Fruit fly (Drosophila melanogaster) whole organism, embryonic: ENCODE measurements around the gene Sry-alpha.

ENCODE experiments used
- B-H1 ChIP-seq: fragments of 200-800 bp; sonication (Bioruptor generic); IDR thresholded peaks from 3 replicates; pipeline ENCODE4 v1.3.6; 2022; ENCODE audit warnings: missing biosample characterization, missing genetic modification characterization
- BEAF-32 ChIP-seq: fragments of 200-800 bp; sonication (Bioruptor generic); optimal IDR thresholded peaks from 3 replicates; lab custom pipeline; 2017; ENCODE audit warnings: missing biosample characterization, missing genetic modification characterization, mild to moderate bottlenecking, moderate library complexity, missing genetic modification reagents
- Bgb ChIP-seq: fragments of 200-800 bp; sonication (Bioruptor generic); IDR thresholded peaks from 2 replicates; pipeline ENCODE4 v1.3.6; 2022; ENCODE audit warnings: missing biosample characterization, missing genetic modification characterization; ENCODE audit not compliant: partially characterized antibody
- CG12744 ChIP-seq: fragments of 200-800 bp; sonication (Bioruptor generic); optimal IDR thresholded peaks from 2 replicates; lab custom pipeline; 2016; ENCODE audit warnings: missing biosample characterization, missing genetic modification characterization
- CG14441 ChIP-seq: fragments of 200-800 bp; sonication (Bioruptor generic); IDR thresholded peaks from 2 replicates; pipeline ENCODE4 v1.3.6; 2022; ENCODE audit warnings: missing biosample characterization, missing genetic modification characterization
- CG17359 ChIP-seq: fragments of 200-800 bp; sonication (Bioruptor generic); optimal IDR thresholded peaks from 3 replicates; lab custom pipeline; 2018; ENCODE audit warnings: missing biosample characterization, mild to moderate bottlenecking, missing genetic modification characterization, moderate library complexity
- CG31388 ChIP-seq: fragments of 200-800 bp; sonication (Bioruptor generic); optimal IDR thresholded peaks from 2 replicates; lab custom pipeline; 2016; ENCODE audit warnings: missing biosample characterization, missing genetic modification characterization
- CG34224 ChIP-seq: fragments of 200-800 bp; sonication (Bioruptor generic); IDR thresholded peaks from 3 replicates; pipeline ENCODE4 v1.3.6; 2022; ENCODE audit warnings: missing biosample characterization, missing genetic modification characterization; ENCODE audit not compliant: partially characterized antibody
- CG34376 ChIP-seq: fragments of 200-800 bp; sonication (Bioruptor generic); optimal IDR thresholded peaks from 2 replicates; lab custom pipeline; 2018; ENCODE audit warnings: missing biosample characterization, mild to moderate bottlenecking, missing genetic modification characterization
- CG3726 ChIP-seq: fragments of 200-800 bp; sonication (Bioruptor generic); IDR thresholded peaks from 3 replicates; pipeline ENCODE4, ENCODE4 v1.3.6; 2022; ENCODE audit warnings: missing biosample characterization, missing genetic modification characterization
- CG4360 ChIP-seq: fragments of 200-800 bp; sonication (Bioruptor generic); IDR thresholded peaks from 2 replicates; pipeline ENCODE4 v1.3.6; 2022; ENCODE audit warnings: missing biosample characterization, missing genetic modification characterization
- CG7963 ChIP-seq: fragments of 200-800 bp; sonication (Bioruptor generic); IDR thresholded peaks from 3 replicates; pipeline ENCODE4 v1.3.6; 2022; ENCODE audit warnings: missing biosample characterization, missing genetic modification characterization; ENCODE audit not compliant: partially characterized antibody
- Dll ChIP-seq: fragments of 200-800 bp; sonication (Bioruptor generic); IDR thresholded peaks from 4 replicates; pipeline ENCODE4 v1.3.6; 2022; ENCODE audit warnings: missing biosample characterization, missing genetic modification characterization; ENCODE audit not compliant: partially characterized antibody
- Elba2 ChIP-seq: fragments of 200-800 bp; sonication (Bioruptor generic); optimal IDR thresholded peaks from 3 replicates; lab custom pipeline; 2016; ENCODE audit warnings: missing biosample characterization, missing genetic modification characterization
- Hey ChIP-seq: fragments of 200-800 bp; sonication (Bioruptor generic); optimal IDR thresholded peaks from 3 replicates; lab custom pipeline; 2018; ENCODE audit warnings: missing biosample characterization, mild to moderate bottlenecking, missing genetic modification characterization
- HmgZ ChIP-seq: fragments of 200-800 bp; sonication (Bioruptor generic); optimal IDR thresholded peaks from 2 replicates; lab custom pipeline; 2018; ENCODE audit warnings: missing biosample characterization, mild to moderate bottlenecking, missing genetic modification characterization
- Lim3 ChIP-seq: fragments of 200-800 bp; sonication (Bioruptor generic); IDR thresholded peaks from 2 replicates; pipeline ENCODE4 v1.3.6; 2022; ENCODE audit warnings: missing biosample characterization, missing genetic modification characterization
- MBD-R2 ChIP-seq: fragments of 200-800 bp; sonication (Bioruptor generic); IDR thresholded peaks from 2 replicates; pipeline ENCODE4 v1.3.6; 2022; ENCODE audit warnings: missing biosample characterization, missing genetic modification characterization
- Mes4 ChIP-seq: fragments of 200-800 bp; sonication (Bioruptor generic); optimal IDR thresholded peaks from 2 replicates; lab custom pipeline; 2016; ENCODE audit warnings: missing biosample characterization, missing genetic modification characterization
- Nf-YC ChIP-seq: fragments of 200-800 bp; optimal IDR thresholded peaks from 3 replicates; lab custom pipeline; 2019; ENCODE audit warnings: missing biosample characterization, mild to moderate bottlenecking, missing genetic modification characterization, moderate library complexity
- Pdp1 ChIP-seq, 2 experiments: fragments of 200-800 bp; sonication (Bioruptor generic); optimal IDR thresholded peaks; 3 replicates each; lab custom pipeline; 2016; ENCODE audit warnings: missing biosample characterization in 2 of 2, missing genetic modification characterization in 2 of 2, mild to moderate bottlenecking in 1 of 2, moderate library complexity in 1 of 2
- Scr ChIP-seq: fragments of 200-800 bp; sonication (Bioruptor generic); IDR thresholded peaks from 2 replicates; pipeline ENCODE4 v1.3.6; 2022; ENCODE audit warnings: missing biosample characterization, missing genetic modification characterization; ENCODE audit not compliant: partially characterized antibody
- Sox100B ChIP-seq: fragments of 200-800 bp; sonication (Bioruptor generic); optimal IDR thresholded peaks from 3 replicates; lab custom pipeline; 2018; ENCODE audit warnings: missing biosample characterization, mild to moderate bottlenecking, missing genetic modification characterization
- Sox102F ChIP-seq: fragments of 200-800 bp; sonication (Bioruptor generic); optimal IDR thresholded peaks from 2 replicates; lab custom pipeline; 2018; ENCODE audit warnings: missing biosample characterization, mild to moderate bottlenecking, missing genetic modification characterization, moderate library complexity
- Vsx1 ChIP-seq: fragments of 200-800 bp; sonication (Bioruptor generic); optimal IDR thresholded peaks from 2 replicates; lab custom pipeline; 2017; ENCODE audit warnings: missing biosample characterization, mild to moderate bottlenecking, missing genetic modification characterization, missing genetic modification reagents
- abd-A ChIP-seq: fragments of 200-800 bp; sonication (Bioruptor generic); optimal IDR thresholded peaks from 3 replicates; lab custom pipeline; 2019; ENCODE audit warnings: missing biosample characterization, mild to moderate bottlenecking, missing genetic modification characterization, moderate library complexity
- ato ChIP-seq: fragments of 200-800 bp; sonication (Bioruptor generic); IDR thresholded peaks from 2 replicates; pipeline ENCODE4 v1.3.6; 2022; ENCODE audit warnings: missing biosample characterization, missing genetic modification characterization; ENCODE audit not compliant: partially characterized antibody
- bab2 ChIP-seq: fragments of 200-800 bp; sonication (Bioruptor generic); optimal IDR thresholded peaks from 2 replicates; lab custom pipeline; 2016; ENCODE audit warnings: missing biosample characterization, missing genetic modification characterization
- bbx ChIP-seq: fragments of 200-800 bp; sonication (Bioruptor generic); IDR thresholded peaks from 2 replicates; pipeline ENCODE4 v1.3.6; 2022; ENCODE audit warnings: missing biosample characterization, missing genetic modification characterization; ENCODE audit not compliant: partially characterized antibody
- chinmo ChIP-seq: fragments of 200-800 bp; sonication (Bioruptor generic); IDR thresholded peaks from 4 replicates; pipeline ENCODE4 v1.3.6; 2022; ENCODE audit warnings: missing biosample characterization, missing genetic modification characterization; ENCODE audit not compliant: partially characterized antibody
- ci ChIP-seq: fragments of 200-800 bp; sonication (Bioruptor generic); IDR thresholded peaks from 3 replicates; pipeline ENCODE4 v1.3.6; 2022; ENCODE audit warnings: missing biosample characterization, missing genetic modification characterization
- crol ChIP-seq: fragments of 200-800 bp; sonication (Bioruptor generic); IDR thresholded peaks from 2 replicates; pipeline ENCODE4 v1.3.6; 2022; ENCODE audit warnings: missing biosample characterization, missing genetic modification characterization
- ftz-f1 ChIP-seq: fragments of 200-800 bp; sonication (Bioruptor generic); optimal IDR thresholded peaks from 2 replicates; lab custom pipeline; 2016; ENCODE audit warnings: missing biosample characterization, missing genetic modification characterization
- hkb ChIP-seq, 2 experiments: fragments of 200-800 bp in 1 of 2; fragments of >200 bp in 1 of 2; sonication (Bioruptor generic) in 1 of 2; IDR thresholded peaks in 1 of 2; optimal IDR thresholded peaks in 1 of 2; 2 replicates each; pipeline versions ENCODE4 v1.3.6 to Lab custom; 2017 to 2022; ENCODE audit warnings: missing biosample characterization in 1 of 2, missing genetic modification characterization in 1 of 2
- ind ChIP-seq: fragments of 200-800 bp; sonication (Bioruptor generic); optimal IDR thresholded peaks from 3 replicates; lab custom pipeline; 2016; ENCODE audit warnings: missing biosample characterization, missing genetic modification characterization
- kah ChIP-seq: fragments of 200-800 bp; sonication (Bioruptor generic); optimal IDR thresholded peaks from 2 replicates; lab custom pipeline; 2018; ENCODE audit warnings: missing biosample characterization, mild to moderate bottlenecking, missing genetic modification characterization
- kni ChIP-seq: fragments of 200-800 bp; sonication (Bioruptor generic); optimal IDR thresholded peaks from 3 replicates; lab custom pipeline; 2017; ENCODE audit warnings: mild to moderate bottlenecking, missing biosample characterization, missing genetic modification reagents, missing genetic modification characterization
- nom ChIP-seq: fragments of 200-800 bp; sonication (Bioruptor generic); optimal IDR thresholded peaks from 2 replicates; lab custom pipeline; 2017; ENCODE audit warnings: missing biosample characterization, missing genetic modification characterization, mild to moderate bottlenecking, moderate library complexity, missing genetic modification reagents
- oc ChIP-seq: fragments of 200-800 bp; sonication (Bioruptor generic); optimal IDR thresholded peaks from 2 replicates; lab custom pipeline; 2018; ENCODE audit warnings: missing biosample characterization, mild to moderate bottlenecking, missing genetic modification characterization, moderate library complexity
- otp ChIP-seq: fragments of 200-800 bp; sonication (Bioruptor generic); IDR thresholded peaks from 3 replicates; pipeline ENCODE4, ENCODE4 v1.3.6; 2022; ENCODE audit warnings: missing biosample characterization, missing genetic modification characterization
- pros ChIP-seq: fragments of 200-800 bp; sonication (Bioruptor generic); optimal IDR thresholded peaks from 3 replicates; lab custom pipeline; 2019; ENCODE audit warnings: missing biosample characterization, mild to moderate bottlenecking, missing genetic modification characterization, moderate library complexity
- sd ChIP-seq: fragments of 200-800 bp; sonication (Bioruptor generic); optimal IDR thresholded peaks from 3 replicates; lab custom pipeline; 2018; ENCODE audit warnings: missing biosample characterization, mild to moderate bottlenecking, missing genetic modification characterization, moderate library complexity
- sens ChIP-seq: fragments of 200-800 bp; sonication (Bioruptor generic); peaks from one replicate; lab custom pipeline; 2016; ENCODE audit warnings: missing biosample characterization, missing genetic modification characterization
- stc ChIP-seq: fragments of 200-800 bp; sonication (Bioruptor generic); IDR thresholded peaks from 2 replicates; pipeline ENCODE4 v1.3.6; 2022; ENCODE audit warnings: missing biosample characterization, missing genetic modification characterization

Gene Sry-alpha

DNA sequence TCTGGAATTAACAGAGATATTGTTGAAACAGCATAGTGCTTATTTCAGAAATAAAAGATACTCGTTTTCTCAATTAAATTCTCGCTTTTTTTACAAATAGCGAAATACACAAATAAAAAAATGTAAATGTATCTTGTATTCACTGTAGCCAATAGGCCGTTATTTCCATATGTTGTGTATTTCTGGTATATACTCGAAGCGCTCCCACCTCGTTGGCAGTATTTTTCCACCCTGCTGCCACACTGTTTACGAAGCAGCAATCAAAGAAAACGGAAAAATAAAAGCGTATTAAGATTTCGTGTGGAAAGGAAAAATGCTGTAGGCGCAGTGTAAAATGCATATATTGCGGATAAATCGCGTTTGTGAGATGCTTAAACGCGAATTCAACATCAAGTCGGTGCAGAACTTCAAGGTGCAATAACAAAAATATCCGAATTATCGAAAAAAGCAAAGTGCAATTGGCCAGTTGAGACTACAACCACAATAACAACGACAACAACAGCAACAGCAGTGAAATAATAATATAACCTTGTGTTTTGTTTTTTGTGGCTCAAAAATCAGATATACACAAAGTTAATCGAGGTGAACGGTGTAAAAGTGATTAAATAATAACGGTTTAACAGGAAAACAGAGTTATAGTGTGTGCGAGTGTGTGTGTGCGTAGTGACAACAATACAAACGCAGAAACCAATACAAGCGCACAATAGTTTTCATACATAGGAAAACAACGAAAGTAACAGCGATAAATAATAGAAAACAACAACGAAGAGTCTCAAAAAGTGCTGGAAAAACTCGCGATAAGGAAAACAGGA is 18.7 kb downstream of the Sry-alpha start, which contains the start of gene sima (continued):
- TF ChIP-seq Lim3 (GFP tag; lab: Robert Waterston, UW) (no peak), ato (GFP tag; lab: Robert Waterston, UW) (no peak), HmgZ (tag; lab: Kevin White, UChicago) (peak; percentile 61), bab2 (GFP tag; lab: Kevin White, UChicago) (peak; percentile 15), CG3726 (no peak), BEAF-32 (peak; percentile 39), MBD-R2 (GFP tag; lab: Robert Waterston, UW) (peak; percentile 65), Hey (no peak)

DNA sequence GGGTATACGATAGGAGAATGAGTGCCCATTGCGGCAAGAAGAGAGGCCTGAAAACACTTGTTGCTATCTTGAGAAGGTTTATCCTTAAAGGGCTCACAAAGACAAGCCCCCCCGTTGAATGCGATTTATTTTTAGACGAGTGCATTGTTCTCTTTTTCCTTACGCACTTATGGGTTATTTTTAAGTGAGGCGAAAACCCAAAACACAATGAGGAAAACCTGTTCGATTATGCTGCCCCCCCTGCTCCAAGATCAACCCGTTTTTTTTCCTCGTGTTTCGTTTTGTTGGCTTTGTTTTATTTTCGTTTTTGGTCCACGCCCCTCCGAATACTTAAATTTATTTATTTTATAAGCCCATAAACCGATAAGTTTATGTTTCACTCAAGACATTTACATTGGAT is 20.4 kb downstream of the Sry-alpha start:
- no peak for TF ChIP-seq stc
- no peak for TF ChIP-seq CG31388
- TF ChIP-seq bbx (GFP tag; lab: Robert Waterston, UW): 0 out of 2 replicates have a peak, but pooled peaks have one; percentile 23
- TF ChIP-seq CG12744 (GFP tag; lab: Kevin White, UChicago): no peak
- no peak for TF ChIP-seq Sox100B
- 0 out of 2 replicates have a peak, but pooled peaks have one; percentile 23 for TF ChIP-seq CG14441 (GFP tag; lab: Robert Waterston, UW)
- TF ChIP-seq abd-A (tag; lab: Kevin White, UChicago): peak; percentile 15
- TF ChIP-seq Nf-YC: no peak
- TF ChIP-seq CG7963 (GFP tag; lab: Robert Waterston, UW): no peak
- no peak for TF ChIP-seq ind (GFP tag; lab: Kevin White, UChicago)
- TF ChIP-seq CG17359: no peak
- TF ChIP-seq oc: peak; percentile 62
- no peak for TF ChIP-seq CG34376 (GFP tag; lab: Kevin White, UChicago)
- peak; percentile 50 for TF ChIP-seq nom (GFP tag; lab: Kevin White, UChicago)
- no peak for TF ChIP-seq B-H1 (GFP tag; lab: Robert Waterston, UW)
- no peak for TF ChIP-seq Vsx1
- TF ChIP-seq pros (GFP tag; lab: Kevin White, UChicago): peak; percentile 3
- TF ChIP-seq chinmo (GFP tag; lab: Robert Waterston, UW): peak; percentile 56; the same call in 1 of the 4 replicates
- peak; percentile 1 for TF ChIP-seq kni (GFP tag; lab: Kevin White, UChicago)
- no peak for TF ChIP-seq Sox102F
- peak; percentile 18; the same call in 1 of the 2 replicates for TF ChIP-seq crol
- no peak for TF ChIP-seq ftz-f1 (GFP tag; lab: Kevin White, UChicago)
- no peak for TF ChIP-seq Bgb (GFP tag; lab: Robert Waterston, UW)
- peak; percentile 50 for TF ChIP-seq kah
- peak; percentile 28; the same call in 1 of the 3 replicates for TF ChIP-seq CG34224 (GFP tag; lab: Robert Waterston, UW)
- no peak for TF ChIP-seq Mes4 (GFP tag; lab: Kevin White, UChicago)

DNA sequence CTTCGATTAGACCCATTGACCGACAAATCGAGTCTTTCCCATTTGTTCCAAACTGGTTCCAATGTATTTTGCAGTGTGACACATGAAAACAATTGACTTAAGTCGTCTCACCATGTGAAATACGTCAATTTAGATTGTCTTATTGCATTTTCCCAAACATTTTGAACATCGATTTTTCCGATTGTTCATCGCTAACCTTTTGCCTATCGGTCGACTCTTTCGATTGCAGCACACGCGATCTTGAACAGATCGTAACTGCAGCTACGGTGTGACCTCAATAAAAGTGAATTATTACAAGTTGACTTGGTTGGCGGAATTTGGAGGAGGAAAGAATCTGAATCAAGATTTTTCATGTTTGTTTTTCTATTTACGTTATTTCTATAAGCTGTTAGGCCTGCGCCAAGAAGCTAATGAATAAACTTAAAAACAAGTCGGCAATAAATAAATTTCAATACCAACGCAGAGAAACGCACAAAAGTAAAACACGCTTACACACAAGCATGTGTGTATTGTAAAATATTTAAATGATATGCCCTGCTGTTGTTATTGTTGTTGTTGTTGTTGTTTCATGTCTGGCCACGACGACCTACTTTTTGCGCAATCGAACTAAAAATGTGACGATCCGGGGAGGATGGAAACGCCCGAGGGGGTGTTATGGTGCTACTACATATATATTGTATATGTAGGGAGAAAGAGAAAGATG is 21.1 kb downstream of the Sry-alpha start:
- no peak for TF ChIP-seq CG3726
- TF ChIP-seq kni (GFP tag; lab: Kevin White, UChicago): peak; percentile 76
- peak; percentile 83 for TF ChIP-seq sd (tag; lab: Kevin White, UChicago)
- TF ChIP-seq otp: 0 out of 3 replicates have a peak, but pooled peaks have one; percentile 39
- no peak for TF ChIP-seq Elba2 (GFP tag; lab: Kevin White, UChicago)
- TF ChIP-seq hkb (optimal IDR thresholded peaks at IDR 0.05; lab: Kevin White, UChicago): no peak
- no peak for TF ChIP-seq hkb (GFP tag; IDR thresholded peaks at IDR 0.05; lab: Robert Waterston, UW)
- TF ChIP-seq ci (GFP tag; lab: Robert Waterston, UW): peak; percentile 19; the same call in 1 of the 3 replicates
- peak in 1 of 2 experiments; percentile 88 for TF ChIP-seq Pdp1 (GFP tag; optimal IDR thresholded peaks at IDR 0.05; lab: Kevin White, UChicago)
- TF ChIP-seq Scr (GFP tag; lab: Robert Waterston, UW): 0 out of 2 replicates have a peak, but pooled peaks have one; percentile 30
- TF ChIP-seq CG4360 (GFP tag; lab: Robert Waterston, UW): peak; percentile 86
- 0 out of 4 replicates have a peak, but pooled peaks have one; percentile 18 for TF ChIP-seq Dll (GFP tag; lab: Robert Waterston, UW)
- TF ChIP-seq Vsx1: peak; percentile 15
- peak; percentile 90 for TF ChIP-seq abd-A (tag; lab: Kevin White, UChicago)
- TF ChIP-seq sens: peak; percentile 18
- TF ChIP-seq chinmo (GFP tag; lab: Robert Waterston, UW): peak; percentile 96
